Worm (Caenorhabditis elegans) whole organism, L4/young adult: ENCODE data around the gene test-1.

ENCODE experiments used
- W03F9.2 ChIP-seq: fragments of 150-350 bp; optimal IDR thresholded peaks from 2 replicates; lab custom pipeline; 2014; ENCODE audit warnings: missing biosample characterization, missing genetic modification characterization
- him-1 ChIP-seq: sonication (generic microtip); optimal IDR thresholded peaks from 2 replicates; lab custom pipeline; 2016; ENCODE audit warnings: missing genotype, missing genetic modification reagents, missing genetic modification characterization, missing compliant biosample characterization

ce11 chrIV:2128761-2129160 lies 8.0 kb upstream of the test-1 start, which contains the start of gene grl-20:
- TF ChIP-seq W03F9.2 (no peak), him-1 (tag; lab: Kevin White, UChicago) (no peak)
